Fruit fly (Drosophila melanogaster): ENCODE results near the gene CG16721.

The CG16721 gene

dm6 chrX:5879543-5879943, at the start of gene CG16721, which contains the start of gene Usp30:
TSS of gene CG16721 (plus strand) at chrX:5879869.
TSS of gene Usp30 (minus strand) at chrX:5879787.
- TF ChIP-seq CG17801 (GFP tag; optimal IDR thresholded peaks at IDR 0.05; ENCODE audit: partially characterized antibody): peak; percentile 81

DNA sequence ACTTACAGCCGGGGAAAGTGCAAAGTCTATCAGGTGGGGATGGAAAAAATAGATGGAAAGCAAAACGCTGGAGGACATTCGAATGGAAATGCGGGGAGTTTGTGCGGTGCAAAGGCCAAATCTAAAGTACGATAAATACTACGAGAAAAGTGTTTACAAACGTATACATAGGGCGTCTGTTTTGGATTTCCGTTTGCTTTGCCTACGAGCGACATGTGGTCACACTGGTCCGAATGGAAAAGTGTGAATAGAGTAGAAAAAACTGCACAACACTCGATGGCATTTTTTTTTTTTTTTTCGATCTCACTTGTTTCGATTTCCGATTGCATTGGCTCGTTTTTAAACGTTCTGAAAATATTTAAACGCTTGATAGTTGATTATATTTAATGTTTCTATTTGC, 39.9 kb upstream of the CG16721 start:
- no peak for TF ChIP-seq CG17801 (GFP tag; optimal IDR thresholded peaks at IDR 0.05; ENCODE audit: partially characterized antibody)

DNA sequence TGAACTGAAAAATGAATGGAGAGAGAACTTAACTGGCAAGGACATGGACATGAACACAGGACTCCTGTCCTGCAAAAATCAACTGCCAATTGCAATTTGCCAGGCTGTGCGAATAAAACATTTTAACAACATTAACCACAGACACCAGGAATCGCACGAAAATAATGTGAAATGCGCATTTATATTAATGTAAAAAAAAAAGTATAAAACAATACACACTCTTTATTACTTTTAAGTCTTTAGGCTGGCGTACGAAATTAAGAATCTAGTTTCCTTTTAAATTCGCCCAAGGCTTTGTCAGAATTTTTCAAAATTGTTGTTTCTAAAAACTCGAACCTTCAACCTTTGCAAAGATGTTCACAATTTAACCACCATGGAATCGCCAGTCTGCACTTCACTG, 34.7 kb upstream of the CG16721 start, which contains the start of gene CG12729:
CG12729 (plus strand) TSS at position 301 of the 400 bp plus-strand sequence.
- TF ChIP-seq CG17801 (GFP tag; optimal IDR thresholded peaks at IDR 0.05; ENCODE audit: partially characterized antibody): no peak

DNA sequence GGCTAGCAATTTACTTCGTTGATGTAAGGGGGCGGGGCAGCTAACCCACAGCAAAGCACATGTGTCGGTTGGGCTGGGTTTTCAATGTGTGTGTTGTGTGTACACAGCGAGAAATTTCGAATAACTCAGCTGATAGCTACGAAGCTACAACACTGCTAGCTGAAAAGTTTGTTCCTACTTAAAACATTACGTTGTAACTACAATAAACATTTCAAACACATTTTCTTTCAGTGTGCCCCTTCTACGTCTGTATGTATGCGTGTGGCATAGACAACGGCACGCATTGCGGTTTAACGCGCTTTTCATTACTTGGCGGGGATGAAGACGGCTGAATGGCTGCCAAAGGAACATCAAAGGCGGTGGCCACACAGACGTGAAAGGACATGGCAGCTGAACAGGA, 32.1 kb upstream of the CG16721 start:
- TF ChIP-seq CG17801 (GFP tag; optimal IDR thresholded peaks at IDR 0.05; ENCODE audit: partially characterized antibody): no peak

dm6 chrX:5852677-5853076, 27.0 kb upstream of the CG16721 start:
- TF ChIP-seq CG17801 (GFP tag; optimal IDR thresholded peaks at IDR 0.05; ENCODE audit: partially characterized antibody): no peak

- TF ChIP-seq CG17801 (GFP tag; optimal IDR thresholded peaks at IDR 0.05; ENCODE audit: partially characterized antibody): no peak
Measured at dm6 chrX:5853461-5853860, 26.2 kb upstream of the CG16721 start, which contains the start of gene CG43136. TSS of gene CG43136 (plus strand) at chrX:5853761.

DNA sequence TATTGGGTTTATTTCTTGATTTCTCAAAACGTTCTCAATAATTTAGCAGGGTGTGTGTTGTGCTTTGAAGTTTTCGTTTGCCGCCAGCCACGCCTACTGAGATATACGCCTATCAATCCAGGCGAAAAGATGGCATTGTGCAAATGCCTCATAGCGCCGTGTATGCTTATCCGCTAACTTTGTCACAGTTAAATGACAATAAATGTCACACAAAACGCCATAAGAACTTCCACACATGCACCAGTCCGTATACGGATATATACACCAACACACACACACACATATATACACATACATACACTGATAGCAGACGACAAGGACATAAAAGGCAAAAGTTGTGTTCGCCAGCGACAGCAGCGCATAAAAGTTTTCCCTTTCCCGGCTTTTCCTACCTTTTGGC, 14.6 kb upstream of the CG16721 start, which contains the start of gene CG43137:
CG43137 (minus strand) TSS at position 101 of the 400 bp plus-strand sequence.
- TF ChIP-seq CG17801 (GFP tag; optimal IDR thresholded peaks at IDR 0.05; ENCODE audit: partially characterized antibody): no peak

dm6 chrX:5866095-5866494, 13.6 kb upstream of the CG16721 start:
- no peak for TF ChIP-seq CG17801 (GFP tag; optimal IDR thresholded peaks at IDR 0.05; ENCODE audit: partially characterized antibody)

DNA sequence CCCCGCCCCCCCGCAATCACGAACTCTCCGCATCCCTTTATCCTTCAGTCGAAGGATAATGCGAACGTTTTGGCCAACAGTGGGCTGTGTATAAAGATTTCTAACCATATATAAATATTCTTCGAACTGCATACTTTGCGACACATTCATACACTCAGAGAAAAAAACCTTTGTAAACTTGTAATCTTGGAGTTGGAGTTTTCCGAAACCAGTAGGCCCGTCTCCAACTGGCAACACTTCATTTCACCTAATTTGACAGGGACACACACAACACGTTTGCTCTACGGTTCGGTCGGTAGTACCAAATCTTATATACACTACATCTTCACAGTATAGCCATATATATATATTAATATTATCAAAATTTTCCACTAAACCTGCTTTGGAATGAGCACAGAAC, 10.9 kb upstream of the CG16721 start, which contains the start of gene CG15764:
CG15764 (plus strand) TSS at position 301 of the 400 bp plus-strand sequence.
- no peak for TF ChIP-seq CG17801 (GFP tag; optimal IDR thresholded peaks at IDR 0.05; ENCODE audit: partially characterized antibody)

DNA sequence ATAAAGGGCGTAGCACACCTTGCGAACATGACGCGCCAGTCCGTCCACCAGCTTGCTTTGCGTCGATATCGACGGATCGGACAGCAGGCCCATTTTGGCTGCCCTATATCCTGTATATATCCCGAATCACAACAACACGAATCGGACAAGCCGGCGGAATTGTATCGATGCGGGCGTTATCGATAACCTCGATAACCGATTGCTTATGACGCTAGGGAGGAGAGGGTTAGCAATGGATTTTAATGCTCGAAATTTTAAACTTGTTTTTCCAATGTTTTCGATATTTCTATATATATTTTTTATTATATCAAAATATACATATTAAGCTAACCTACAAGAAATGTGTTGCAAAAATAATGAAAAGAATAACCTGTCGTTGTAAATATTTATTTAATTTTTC, 6.5 kb upstream of the CG16721 start, which contains the start of gene GAA1:
GAA1 (minus strand) TSS at position 194 of the 400 bp plus-strand sequence.
- peak; percentile 22 for TF ChIP-seq CG17801 (GFP tag; optimal IDR thresholded peaks at IDR 0.05; ENCODE audit: partially characterized antibody)

dm6 chrX:5876584-5876983, 3.1 kb upstream of the CG16721 start, which contains the start of gene mof:
TSS of gene mof (minus strand) at chrX:5876853.
- peak; percentile 55 for TF ChIP-seq CG17801 (GFP tag; optimal IDR thresholded peaks at IDR 0.05; ENCODE audit: partially characterized antibody)

dm6 chrX:5880139-5880924, 663 bp downstream of the CG16721 start:
- peak; percentile 84 for TF ChIP-seq CG17801 (GFP tag; optimal IDR thresholded peaks at IDR 0.05; ENCODE audit: partially characterized antibody)

DNA sequence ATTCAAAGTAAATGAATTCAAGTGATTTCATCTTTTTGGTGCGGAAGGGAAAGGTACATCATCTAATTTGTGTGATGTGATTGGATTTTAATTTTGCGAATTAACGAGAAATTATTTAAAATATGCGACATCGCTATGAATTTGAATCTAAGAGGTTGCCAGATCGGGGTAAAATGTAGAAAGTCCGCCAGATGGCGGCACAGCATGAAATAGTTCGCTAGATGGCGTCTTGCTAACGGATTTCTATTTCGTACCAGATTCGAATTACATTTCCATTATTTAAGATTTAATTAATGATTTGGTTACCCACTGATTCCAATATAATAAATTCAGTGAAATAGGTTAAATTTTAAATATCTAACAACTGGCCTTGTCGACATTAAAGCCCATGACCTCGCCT, 3.7 kb downstream of the CG16721 start:
- no peak for TF ChIP-seq CG17801 (GFP tag; optimal IDR thresholded peaks at IDR 0.05; ENCODE audit: partially characterized antibody)

DNA sequence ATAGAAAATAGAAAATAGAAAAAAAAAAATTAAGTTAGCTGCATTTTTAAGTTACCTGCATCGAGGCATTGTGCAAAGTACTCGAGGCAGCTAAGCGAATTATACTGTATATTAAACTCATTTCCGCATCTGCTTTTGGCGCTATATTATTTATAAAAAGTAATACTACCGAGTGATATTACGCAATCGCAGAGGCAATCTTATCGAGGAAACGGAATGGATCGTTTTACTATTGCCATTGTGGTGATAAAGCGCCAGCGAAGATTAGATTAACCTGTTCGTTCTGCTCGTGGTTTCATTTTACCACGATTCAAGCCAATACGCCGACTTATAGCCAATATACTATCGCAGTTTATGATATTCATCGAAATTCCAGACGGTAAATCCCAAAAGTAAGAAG, 4.6 kb downstream of the CG16721 start:
- TF ChIP-seq CG17801 (GFP tag; optimal IDR thresholded peaks at IDR 0.05; ENCODE audit: partially characterized antibody): no peak

DNA sequence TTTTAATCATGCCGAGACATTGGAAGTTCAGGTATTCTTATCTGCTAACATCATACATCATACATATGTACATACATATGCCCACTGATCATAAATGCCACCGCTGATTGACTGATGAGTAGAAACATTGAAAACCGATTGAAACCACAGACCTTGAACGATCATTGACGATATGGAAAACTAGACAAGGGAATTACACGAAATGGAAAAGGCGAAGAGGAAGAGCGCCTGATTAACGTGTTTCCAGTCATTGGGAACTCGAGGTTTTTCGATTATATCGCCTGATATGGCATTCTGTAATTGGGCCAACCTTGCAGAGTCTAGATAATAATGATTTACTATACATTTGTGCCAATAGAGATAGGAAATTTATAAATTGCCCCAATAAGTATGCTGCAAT, 5.2 kb downstream of the CG16721 start:
- no peak for TF ChIP-seq CG17801 (GFP tag; optimal IDR thresholded peaks at IDR 0.05; ENCODE audit: partially characterized antibody)

dm6 chrX:5885521-5885920, 5.9 kb downstream of the CG16721 start:
- TF ChIP-seq CG17801 (GFP tag; optimal IDR thresholded peaks at IDR 0.05; ENCODE audit: partially characterized antibody): no peak

Measured in ovary, adult (tissue).